Worm (Caenorhabditis elegans): ENCODE data around the gene rga-9.

DNA sequence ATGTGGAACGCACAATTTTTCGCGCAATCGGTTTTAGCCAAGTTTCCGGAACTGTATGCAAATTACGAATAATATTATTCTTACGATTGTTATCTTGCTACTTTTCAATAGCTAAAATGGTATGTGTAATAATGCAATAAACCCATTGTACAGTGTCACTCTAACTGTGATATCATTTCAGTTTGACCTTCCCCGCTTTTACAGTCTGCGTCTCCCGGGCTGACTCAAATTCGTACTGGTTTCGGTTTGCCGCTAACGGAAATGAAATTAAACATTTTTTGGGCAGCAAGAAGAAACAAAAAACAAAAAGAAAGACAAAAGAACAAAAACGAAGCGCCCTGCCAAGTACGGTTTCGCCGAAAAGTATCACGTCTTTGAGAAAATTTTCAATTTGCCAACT is 1.5 kb upstream of the rga-9 start:
- no peak for TF ChIP-seq nhr-23 (tag; optimal IDR thresholded peaks at IDR 0.05)
- TF ChIP-seq elt-1 (tag; optimal IDR thresholded peaks at IDR 0.05), result no peak
- no peak for TF ChIP-seq unc-55 (GFP tag; optimal IDR thresholded peaks at IDR 0.05)
- no peak for TF ChIP-seq ztf-11 (tag; optimal IDR thresholded peaks at IDR 0.05)
- TF ChIP-seq ceh-82 (tag; optimal IDR thresholded peaks at IDR 0.05), result no peak
- TF ChIP-seq lin-13 (GFP tag; optimal IDR thresholded peaks at IDR 0.05), result no peak
- TF ChIP-seq sma-3 (GFP tag; optimal IDR thresholded peaks at IDR 0.05), result peak; percentile 16
- TF ChIP-seq mdl-1 (tag; optimal IDR thresholded peaks at IDR 0.05), result no peak
- no peak for TF ChIP-seq peb-1 (tag; optimal IDR thresholded peaks at IDR 0.05)
